Fruit fly (Drosophila melanogaster) whole organism, embryonic: ENCODE results near the gene CG2059.

ENCODE experiments used
- Bdp1 ChIP-seq: fragments of 200-800 bp; sonication (Bioruptor generic); optimal IDR thresholded peaks from 3 replicates; lab custom pipeline; 2016; ENCODE audit warnings: missing biosample characterization, missing genetic modification characterization
- BtbVII ChIP-seq: fragments of 200-800 bp; sonication (Bioruptor generic); optimal IDR thresholded peaks from 3 replicates; lab custom pipeline; 2017; ENCODE audit warnings: missing biosample characterization, mild to moderate bottlenecking, missing genetic modification characterization
- CG10274 ChIP-seq: fragments of 200-800 bp; sonication (Bioruptor generic); optimal IDR thresholded peaks from 3 replicates; lab custom pipeline; 2017; ENCODE audit warnings: missing biosample characterization, mild to moderate bottlenecking, missing genetic modification characterization
- CG11695 ChIP-seq: fragments of 200-800 bp; sonication (Bioruptor generic); IDR thresholded peaks from 3 replicates; pipeline ENCODE4 v1.3.6; 2022; ENCODE audit warnings: missing biosample characterization, missing genetic modification characterization
- CG12155 ChIP-seq: fragments of 200-800 bp; sonication (Bioruptor generic); optimal IDR thresholded peaks from 3 replicates; lab custom pipeline; 2016; ENCODE audit warnings: missing biosample characterization, missing genetic modification characterization
- CG12236 ChIP-seq: fragments of 200-800 bp; sonication (Bioruptor generic); optimal IDR thresholded peaks from 2 replicates; lab custom pipeline; 2016; ENCODE audit warnings: missing biosample characterization, missing genetic modification characterization
- CG2202 ChIP-seq: fragments of 200-800 bp; sonication (Bioruptor generic); optimal IDR thresholded peaks from 2 replicates; lab custom pipeline; 2018; ENCODE audit warnings: missing biosample characterization, mild to moderate bottlenecking, missing genetic modification characterization
- CG2678 ChIP-seq: fragments of 200-800 bp; sonication (Bioruptor generic); optimal IDR thresholded peaks from 3 replicates; lab custom pipeline; 2019; ENCODE audit warnings: missing biosample characterization, mild to moderate bottlenecking, missing genetic modification characterization, moderate library complexity
- CG3065 ChIP-seq: fragments of 200-800 bp; sonication (Bioruptor generic); optimal IDR thresholded peaks from 2 replicates; lab custom pipeline; 2016; ENCODE audit warnings: missing biosample characterization, missing genetic modification characterization
- CG31441 ChIP-seq: fragments of 200-800 bp; sonication (Bioruptor generic); IDR thresholded peaks from 2 replicates; pipeline ENCODE4 v1.3.6; 2022; ENCODE audit warnings: missing biosample characterization, missing genetic modification characterization
- CG3163 ChIP-seq: fragments of 200-800 bp; sonication (Bioruptor generic); optimal IDR thresholded peaks from 3 replicates; lab custom pipeline; 2016; ENCODE audit warnings: missing biosample characterization, missing genetic modification characterization
- CG3847 ChIP-seq: fragments of 200-800 bp; sonication (Bioruptor generic); IDR thresholded peaks from 2 replicates; pipeline ENCODE4 v1.3.6; 2022; ENCODE audit warnings: missing biosample characterization, missing genetic modification characterization
- CG42726 ChIP-seq: fragments of 200-800 bp; sonication (Bioruptor generic); IDR thresholded peaks from 2 replicates; pipeline ENCODE4 v1.3.6; 2022; ENCODE audit warnings: missing biosample characterization, missing genetic modification characterization; ENCODE audit not compliant: partially characterized antibody
- CG4854 ChIP-seq: fragments of 200-800 bp; sonication (Bioruptor generic); optimal IDR thresholded peaks from 2 replicates; lab custom pipeline; 2016; ENCODE audit warnings: missing biosample characterization, missing genetic modification characterization, inconsistent platforms
- CG5180 ChIP-seq: fragments of 200-800 bp; sonication (Bioruptor generic); optimal IDR thresholded peaks from 3 replicates; lab custom pipeline; 2017; ENCODE audit warnings: missing biosample characterization, missing genetic modification characterization, mild to moderate bottlenecking, moderate library complexity, missing genetic modification reagents
- CG7745 ChIP-seq: fragments of 200-800 bp; sonication (Bioruptor generic); optimal IDR thresholded peaks from 2 replicates; lab custom pipeline; 2018; ENCODE audit warnings: missing biosample characterization, mild to moderate bottlenecking, missing genetic modification characterization, moderate library complexity
- CG7839 ChIP-seq: fragments of 200-800 bp; sonication (Bioruptor generic); optimal IDR thresholded peaks from 3 replicates; lab custom pipeline; 2018; ENCODE audit warnings: missing biosample characterization, mild to moderate bottlenecking, missing genetic modification characterization, moderate library complexity
- CG9609 ChIP-seq: fragments of 200-800 bp; sonication (Bioruptor generic); optimal IDR thresholded peaks from 3 replicates; lab custom pipeline; 2016; ENCODE audit warnings: missing biosample characterization, missing genetic modification characterization
- Camta ChIP-seq: fragments of 200-800 bp; sonication (Bioruptor generic); optimal IDR thresholded peaks from 2 replicates; lab custom pipeline; 2016; ENCODE audit warnings: missing biosample characterization, missing genetic modification characterization
- Dad ChIP-seq: fragments of 200-800 bp; sonication (Bioruptor generic); optimal IDR thresholded peaks from 3 replicates; lab custom pipeline; 2016; ENCODE audit warnings: missing biosample characterization, missing genetic modification characterization
- Dbx ChIP-seq: fragments of 200-800 bp; sonication (Bioruptor generic); IDR thresholded peaks from 3 replicates; pipeline ENCODE4 v1.3.6; 2022; ENCODE audit warnings: missing biosample characterization, missing genetic modification characterization
- Doc2 ChIP-seq: fragments of 200-800 bp; sonication (Bioruptor generic); IDR thresholded peaks from 2 replicates; pipeline ENCODE4 v1.3.6; 2022; ENCODE audit warnings: missing biosample characterization, missing genetic modification characterization
- Dp ChIP-seq: fragments of 200-800 bp; sonication (Bioruptor generic); optimal IDR thresholded peaks from 2 replicates; lab custom pipeline; 2018; ENCODE audit warnings: missing biosample characterization, mild to moderate bottlenecking, missing genetic modification characterization, moderate library complexity
- HLH3B ChIP-seq: fragments of 200-800 bp; sonication (Bioruptor generic); IDR thresholded peaks from 2 replicates; pipeline ENCODE4 v1.3.6; 2022; ENCODE audit warnings: missing biosample characterization, missing genetic modification characterization
- Hand ChIP-seq: fragments of 200-800 bp; sonication (Bioruptor generic); optimal IDR thresholded peaks from 2 replicates; lab custom pipeline; 2017; ENCODE audit warnings: mild to moderate bottlenecking, missing biosample characterization, missing genetic modification reagents, missing genetic modification characterization
- Lhr ChIP-seq: fragments of 200-800 bp; sonication (Bioruptor generic); optimal IDR thresholded peaks from 3 replicates; lab custom pipeline; 2017; ENCODE audit warnings: mild to moderate bottlenecking, missing biosample characterization, missing genetic modification reagents, missing genetic modification characterization
- Mad ChIP-seq: fragments of 200-800 bp; sonication (Bioruptor generic); optimal IDR thresholded peaks from 2 replicates; lab custom pipeline; 2016; ENCODE audit warnings: missing biosample characterization, missing genetic modification characterization
- Max ChIP-seq: fragments of 200-800 bp; sonication (Bioruptor generic); optimal IDR thresholded peaks from 2 replicates; lab custom pipeline; 2016; ENCODE audit warnings: missing biosample characterization, mild to moderate bottlenecking, missing genetic modification characterization
- Med ChIP-seq: fragments of 200-800 bp; sonication (Bioruptor generic); peaks from one replicate; lab custom pipeline; 2016; ENCODE audit warnings: missing biosample characterization, missing genetic modification characterization, mild to moderate bottlenecking, inconsistent platforms, moderate library complexity
- NC2β ChIP-seq: fragments of 200-800 bp; sonication (Bioruptor generic); optimal IDR thresholded peaks from 2 replicates; lab custom pipeline; 2016; ENCODE audit warnings: missing biosample characterization, missing genetic modification characterization
- Oli ChIP-seq: fragments of 200-800 bp; sonication (Bioruptor generic); optimal IDR thresholded peaks from 2 replicates; lab custom pipeline; 2018; ENCODE audit warnings: missing biosample characterization, mild to moderate bottlenecking, missing genetic modification characterization, moderate library complexity
- Sox100B ChIP-seq: fragments of 200-800 bp; sonication (Bioruptor generic); optimal IDR thresholded peaks from 3 replicates; lab custom pipeline; 2018; ENCODE audit warnings: missing biosample characterization, mild to moderate bottlenecking, missing genetic modification characterization
- Sry-δ ChIP-seq: fragments of 200-800 bp; sonication (Bioruptor generic); optimal IDR thresholded peaks from 2 replicates; lab custom pipeline; 2016; ENCODE audit warnings: missing biosample characterization, missing genetic modification characterization
- al ChIP-seq: fragments of 200-800 bp; sonication (Bioruptor generic); IDR thresholded peaks from 2 replicates; pipeline ENCODE4 v1.3.6; 2022; ENCODE audit warnings: missing biosample characterization, missing genetic modification characterization
- ap ChIP-seq: fragments of 200-800 bp; sonication (Bioruptor generic); IDR thresholded peaks from 2 replicates; pipeline ENCODE4 v1.3.6; 2022; ENCODE audit warnings: missing biosample characterization, missing genetic modification characterization
- ato ChIP-seq: fragments of 200-800 bp; sonication (Bioruptor generic); IDR thresholded peaks from 2 replicates; pipeline ENCODE4 v1.3.6; 2022; ENCODE audit warnings: missing biosample characterization, missing genetic modification characterization; ENCODE audit not compliant: partially characterized antibody
- bsh ChIP-seq, 2 experiments: fragments of 200-800 bp; sonication (Bioruptor generic); optimal IDR thresholded peaks; 2 replicates each; lab custom pipeline; 2017 to 2018; ENCODE audit warnings: mild to moderate bottlenecking in 2 of 2, missing biosample characterization in 2 of 2, missing genetic modification characterization in 2 of 2, moderate library complexity in 1 of 2
- ci ChIP-seq: fragments of 200-800 bp; sonication (Bioruptor generic); IDR thresholded peaks from 3 replicates; pipeline ENCODE4 v1.3.6; 2022; ENCODE audit warnings: missing biosample characterization, missing genetic modification characterization
- danr ChIP-seq: fragments of 200-800 bp; sonication (Bioruptor generic); IDR thresholded peaks from 2 replicates; pipeline ENCODE4 v1.3.6; 2022; ENCODE audit warnings: missing biosample characterization, missing genetic modification characterization
- dpn ChIP-seq, 2 experiments: fragments of 200-800 bp; sonication (Bioruptor generic); optimal IDR thresholded peaks; 3 replicates each; lab custom pipeline; 2016; ENCODE audit warnings: missing biosample characterization in 2 of 2, missing genetic modification characterization in 2 of 2
- eve ChIP-seq, 2 experiments: fragments of >200 bp; optimal IDR thresholded peaks; 2 replicates each; lab custom pipeline; 2017; ENCODE audit warnings: missing biosample characterization in 2 of 2, missing genetic modification characterization in 2 of 2
- h ChIP-seq: fragments of >200 bp; optimal IDR thresholded peaks from 2 replicates; lab custom pipeline; 2017
- inv ChIP-seq: fragments of 200-800 bp; sonication (Bioruptor generic); IDR thresholded peaks from 2 replicates; pipeline ENCODE4 v1.3.6; 2022; ENCODE audit warnings: missing biosample characterization, missing genetic modification characterization; ENCODE audit not compliant: partially characterized antibody
- lola ChIP-seq, 3 experiments: fragments of >200 bp in 2 of 3; fragments of 200-800 bp in 1 of 3; sonication (Bioruptor generic) in 1 of 3; optimal IDR thresholded peaks; 2 replicates each; lab custom pipeline; 2017 to 2019; ENCODE audit warnings: missing biosample characterization in 3 of 3, missing genetic modification characterization in 3 of 3, mild to moderate bottlenecking in 1 of 3, moderate library complexity in 1 of 3
- psq ChIP-seq: fragments of 200-800 bp; sonication (Bioruptor generic); optimal IDR thresholded peaks from 2 replicates; lab custom pipeline; 2017; ENCODE audit warnings: missing biosample characterization, missing genetic modification characterization
- repo ChIP-seq: fragments of 200-800 bp; sonication (Bioruptor generic); optimal IDR thresholded peaks from 2 replicates; lab custom pipeline; 2016; ENCODE audit warnings: missing biosample characterization, missing genetic modification characterization
- ro ChIP-seq: fragments of 200-800 bp; sonication (Bioruptor generic); IDR thresholded peaks from 2 replicates; pipeline ENCODE4 v1.3.6; 2022; ENCODE audit warnings: missing biosample characterization, missing genetic modification characterization
- schlank ChIP-seq: fragments of 200-800 bp; sonication (Bioruptor generic); optimal IDR thresholded peaks from 2 replicates; lab custom pipeline; 2018; ENCODE audit warnings: missing biosample characterization, mild to moderate bottlenecking, missing genetic modification characterization
- trem ChIP-seq: fragments of 200-800 bp; optimal IDR thresholded peaks from 3 replicates; lab custom pipeline; 2019; ENCODE audit warnings: missing biosample characterization, mild to moderate bottlenecking, missing genetic modification characterization, moderate library complexity
- unc-4 ChIP-seq: fragments of 200-800 bp; sonication (Bioruptor generic); IDR thresholded peaks from 2 replicates; pipeline ENCODE4 v1.3.6; 2022; ENCODE audit warnings: missing biosample characterization, missing genetic modification characterization; ENCODE audit not compliant: partially characterized antibody

CG2059 gene

DNA sequence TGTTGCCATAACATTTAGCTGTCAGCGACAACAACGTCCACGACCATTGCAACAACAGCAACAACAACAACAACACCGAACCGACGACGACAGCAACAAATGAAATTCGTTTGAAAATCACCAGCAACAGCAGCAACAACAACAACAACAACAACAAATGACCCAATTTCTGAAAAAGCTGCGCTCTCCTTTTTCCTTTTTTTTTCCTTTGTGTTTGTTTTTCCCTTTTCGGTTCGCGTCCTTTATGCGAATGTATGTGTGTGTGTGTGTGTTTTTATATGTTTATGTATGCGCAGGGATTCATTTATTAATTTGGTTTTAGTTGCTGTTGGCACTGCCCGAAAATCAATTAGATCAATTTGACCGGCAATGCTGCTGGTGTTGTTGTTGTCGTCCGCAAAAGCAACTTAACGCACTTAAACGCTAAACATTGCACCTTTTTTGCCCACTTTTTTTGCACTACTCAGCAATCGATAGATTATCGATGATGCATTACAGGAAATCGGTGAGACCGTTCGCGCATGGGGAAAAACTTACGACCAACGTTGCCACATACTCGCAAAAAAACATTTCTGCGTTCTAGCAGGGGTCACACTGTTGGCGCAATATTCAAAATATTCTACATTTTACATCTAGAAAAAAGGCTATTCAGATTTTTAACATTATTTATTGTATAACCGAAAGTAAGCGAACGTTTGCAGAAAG lies 4.8 kb downstream of the CG2059 start, which contains the start of gene unc-119 (continued):
- no peak for TF ChIP-seq ci (GFP tag; lab: Robert Waterston, UW)
- no peak for TF ChIP-seq eve (GFP tag; optimal IDR thresholded peaks at IDR 0.05; lab: Kevin White, UChicago)
- no peak for TF ChIP-seq CG3163 (GFP tag; lab: Kevin White, UChicago)
- TF ChIP-seq Bdp1, result no peak
- no peak for TF ChIP-seq lola (GFP tag; optimal IDR thresholded peaks at IDR 0.05; lab: Kevin White, UChicago)
- no peak for TF ChIP-seq h
- TF ChIP-seq BtbVII (GFP tag; lab: Kevin White, UChicago), result no peak
- no peak for TF ChIP-seq HLH3B (GFP tag; lab: Robert Waterston, UW)
- TF ChIP-seq dpn (GFP tag; optimal IDR thresholded peaks at IDR 0.05; lab: Kevin White, UChicago), result no peak
- no peak for TF ChIP-seq CG9609
- TF ChIP-seq repo (GFP tag; lab: Kevin White, UChicago), result no peak
- TF ChIP-seq Med, result peak; percentile 86
- no peak for TF ChIP-seq psq
- TF ChIP-seq CG3065 (GFP tag; lab: Kevin White, UChicago), result no peak
- TF ChIP-seq CG7745, result no peak
- TF ChIP-seq CG11695, result no peak
- peak; percentile 76 for TF ChIP-seq Sry-δ (GFP tag; lab: Kevin White, UChicago)
- TF ChIP-seq CG31441 (GFP tag; lab: Robert Waterston, UW), result no peak
- TF ChIP-seq Mad (GFP tag; lab: Kevin White, UChicago), result no peak
- peak in 1 of 2 experiments; percentile 46 for TF ChIP-seq bsh (GFP tag; optimal IDR thresholded peaks at IDR 0.05; lab: Kevin White, UChicago)
- no peak for TF ChIP-seq Doc2
- no peak for TF ChIP-seq CG2202 (tag; lab: Kevin White, UChicago)
- no peak for TF ChIP-seq CG2678
- TF ChIP-seq CG3847 (GFP tag; lab: Robert Waterston, UW), result peak; percentile 86
- TF ChIP-seq ato, result peak; percentile 52; the same call in 1 of the 2 replicates
- no peak for TF ChIP-seq ap (GFP tag; lab: Robert Waterston, UW)
- no peak for TF ChIP-seq CG4854
- peak; percentile 61 for TF ChIP-seq Lhr (GFP tag; lab: Kevin White, UChicago)
- no peak for TF ChIP-seq Dad (GFP tag; lab: Kevin White, UChicago)
- TF ChIP-seq inv (GFP tag; lab: Robert Waterston, UW), result peak; percentile 63
- peak; percentile 93 for TF ChIP-seq Dp
- TF ChIP-seq Sox100B, result no peak
- TF ChIP-seq Hand (GFP tag; lab: Kevin White, UChicago), result no peak
- no peak for TF ChIP-seq CG5180 (GFP tag; lab: Kevin White, UChicago)
- no peak for TF ChIP-seq Camta
- no peak for TF ChIP-seq Max (GFP tag; lab: Kevin White, UChicago)
- no peak for TF ChIP-seq schlank (tag; lab: Kevin White, UChicago)
- TF ChIP-seq ro (GFP tag; lab: Robert Waterston, UW), result no peak
- TF ChIP-seq trem, result peak; percentile 59
- no peak for TF ChIP-seq CG10274
- TF ChIP-seq CG42726 (GFP tag; lab: Robert Waterston, UW), result peak; percentile 61; the same call in 1 of the 2 replicates
- no peak for TF ChIP-seq CG12155 (GFP tag; lab: Kevin White, UChicago)
- no peak for TF ChIP-seq Oli (tag; lab: Kevin White, UChicago)
- peak; percentile 72 for TF ChIP-seq unc-4 (GFP tag; lab: Robert Waterston, UW)
- no peak for TF ChIP-seq danr (GFP tag; lab: Robert Waterston, UW)
- TF ChIP-seq NC2β (GFP tag; lab: Kevin White, UChicago), result peak; percentile 16
- TF ChIP-seq Dbx (GFP tag; lab: Robert Waterston, UW), result 0 out of 3 replicates have a peak, but pooled peaks have one; percentile 22
- no peak for TF ChIP-seq CG7839
- no peak for TF ChIP-seq al (GFP tag; lab: Robert Waterston, UW)
- no peak for TF ChIP-seq CG12236 (GFP tag; lab: Kevin White, UChicago)
